Worm (Caenorhabditis elegans) whole organism, young adult: ENCODE measurements around the gene F16B12.6.

Source experiments
- B0019.2 ChIP-seq: fragments of 200-800 bp; sonication (Bioruptor generic); conservative IDR thresholded peaks from 2 replicates; pipeline ENCODE4 v1.3.6; 2022; ENCODE audit warnings: missing genetic modification reagents, missing genetic modification characterization, missing compliant biosample characterization
- F22D6.2 ChIP-seq: sonication (generic microtip); optimal IDR thresholded peaks from 2 replicates; lab custom pipeline; 2016; ENCODE audit warnings: mild to moderate bottlenecking, missing genetic modification characterization, missing compliant biosample characterization
- F33H1.4 ChIP-seq: fragments of 200-800 bp; sonication (Bioruptor generic); IDR thresholded peaks from 2 replicates; pipeline ENCODE4 v1.3.6; 2022; ENCODE audit warnings: missing genetic modification reagents, missing genetic modification characterization, missing compliant biosample characterization
- F37B4.10 ChIP-seq: fragments of 200-800 bp; sonication (Bioruptor generic); IDR thresholded peaks from 2 replicates; pipeline ENCODE4 v1.3.6; 2022; ENCODE audit warnings: missing genetic modification characterization, missing compliant biosample characterization
- F55B11.4 ChIP-seq: sonication (generic microtip); optimal IDR thresholded peaks from 2 replicates; lab custom pipeline; 2016; ENCODE audit warnings: missing compliant biosample characterization, missing genetic modification characterization, borderline replicate concordance; ENCODE audit not compliant: insufficient read depth
- F57A8.1 ChIP-seq: fragments of 200-800 bp; sonication (Bioruptor generic); optimal IDR thresholded peaks from 2 replicates; lab custom pipeline; 2018; ENCODE audit warnings: mild to moderate bottlenecking, missing genetic modification characterization, moderate library complexity, missing compliant biosample characterization
- K12H6.12 ChIP-seq: fragments of 200-800 bp; sonication (Bioruptor generic); optimal IDR thresholded peaks from 2 replicates; lab custom pipeline; 2018; ENCODE audit warnings: mild to moderate bottlenecking, missing genetic modification characterization, missing compliant biosample characterization
- T07F8.4 ChIP-seq: sonication (generic microtip); optimal IDR thresholded peaks from 2 replicates; lab custom pipeline; 2016; ENCODE audit warnings: mild to moderate bottlenecking, missing genetic modification characterization, moderate library complexity, missing compliant biosample characterization
- T26A5.8 ChIP-seq: sonication (generic microtip); optimal IDR thresholded peaks from 2 replicates; lab custom pipeline; 2016; ENCODE audit warnings: missing genetic modification characterization, missing compliant biosample characterization
- Y53F4B.3 ChIP-seq: fragments of 200-800 bp; sonication (Bioruptor generic); IDR thresholded peaks from 2 replicates; pipeline ENCODE4 v1.3.6; 2022; ENCODE audit warnings: missing genetic modification reagents, missing genetic modification characterization, missing compliant biosample characterization
- Y53G8AR.9 ChIP-seq: fragments of 200-800 bp; sonication (Bioruptor generic); conservative IDR thresholded peaks from 2 replicates; pipeline ENCODE4 v1.3.6; 2022; ENCODE audit warnings: missing genetic modification reagents, missing genetic modification characterization, missing compliant biosample characterization
- Y56A3A.18 ChIP-seq: fragments of 200-800 bp; sonication (Bioruptor generic); IDR thresholded peaks from 2 replicates; pipeline ENCODE4 v1.3.6; 2022; ENCODE audit warnings: missing genetic modification reagents, missing genetic modification characterization, missing compliant biosample characterization
- Y79H2A.3 ChIP-seq: fragments of 200-800 bp; sonication (Bioruptor generic); conservative IDR thresholded peaks from 2 replicates; pipeline ENCODE4 v1.3.6; 2022; ENCODE audit warnings: missing genetic modification reagents, missing genetic modification characterization, missing compliant biosample characterization
- ZK185.1 ChIP-seq: sonication (generic microtip); optimal IDR thresholded peaks from 2 replicates; lab custom pipeline; 2016; ENCODE audit warnings: mild to moderate bottlenecking, missing genetic modification characterization, missing compliant biosample characterization; ENCODE audit not compliant: poor library complexity, severe bottlenecking
- akir-1 ChIP-seq: fragments of 200-800 bp; sonication (Bioruptor generic); optimal IDR thresholded peaks from 2 replicates; lab custom pipeline; 2018; ENCODE audit warnings: mild to moderate bottlenecking, missing genetic modification characterization, moderate library complexity, missing compliant biosample characterization
- aptf-2 ChIP-seq: fragments of 200-800 bp; sonication (Bioruptor generic); conservative IDR thresholded peaks from 2 replicates; pipeline ENCODE4 v1.3.6; 2022; ENCODE audit warnings: missing genetic modification reagents, missing genetic modification characterization, missing compliant biosample characterization
- attf-5 ChIP-seq: fragments of 200-800 bp; sonication (Bioruptor generic); optimal IDR thresholded peaks from 2 replicates; lab custom pipeline; 2018; ENCODE audit warnings: mild to moderate bottlenecking, missing genetic modification characterization, missing compliant biosample characterization
- bed-2 ChIP-seq: fragments of 200-800 bp; sonication (Bioruptor generic); IDR thresholded peaks from 2 replicates; pipeline ENCODE4 v1.3.6; 2022; ENCODE audit warnings: missing genetic modification reagents, missing genetic modification characterization, missing compliant biosample characterization
- cebp-1 ChIP-seq, 2 experiments: fragments of 200-800 bp in 1 of 2; sonication (Bioruptor generic) in 1 of 2; sonication (generic microtip) in 1 of 2; IDR thresholded peaks in 1 of 2; optimal IDR thresholded peaks in 1 of 2; 2 replicates each; pipeline versions ENCODE4 v1.3.6 to Lab custom; 2017 to 2022; ENCODE audit warnings: missing compliant biosample characterization in 2 of 2, missing genetic modification characterization in 2 of 2, mild to moderate bottlenecking in 1 of 2, missing genetic modification reagents in 1 of 2, moderate library complexity in 1 of 2
- cebp-2 ChIP-seq: fragments of 200-800 bp; sonication (Bioruptor generic); IDR thresholded peaks from 2 replicates; pipeline ENCODE4 v1.3.6; 2022; ENCODE audit warnings: missing genetic modification characterization, missing compliant biosample characterization
- die-1 ChIP-seq: sonication (generic microtip); optimal IDR thresholded peaks from 2 replicates; lab custom pipeline; 2016; ENCODE audit warnings: missing genotype, mild to moderate bottlenecking, missing genetic modification characterization, missing compliant biosample characterization
- dpff-1 ChIP-seq: sonication (generic microtip); optimal IDR thresholded peaks from 2 replicates; lab custom pipeline; 2017; ENCODE audit warnings: mild to moderate bottlenecking, missing genetic modification characterization, missing compliant biosample characterization
- efl-1 ChIP-seq: fragments of 150-350 bp; optimal IDR thresholded peaks from 2 replicates; lab custom pipeline; 2014; ENCODE audit warnings: missing biosample characterization, missing genetic modification reagents, missing genetic modification characterization
- egl-44 ChIP-seq: fragments of 200-800 bp; sonication (Bioruptor generic); IDR thresholded peaks from 2 replicates; pipeline ENCODE4 v1.3.6; 2022; ENCODE audit warnings: missing genetic modification reagents, missing genetic modification characterization, missing compliant biosample characterization
- hlh-12 ChIP-seq: sonication (generic microtip); optimal IDR thresholded peaks from 2 replicates; lab custom pipeline; 2016; ENCODE audit warnings: missing genetic modification characterization, missing compliant biosample characterization
- hmg-1.2 ChIP-seq: fragments of 200-800 bp; sonication (Bioruptor generic); IDR thresholded peaks from 2 replicates; pipeline ENCODE4 v1.3.6; 2022; ENCODE audit warnings: missing genetic modification reagents, missing genetic modification characterization, missing compliant biosample characterization
- hrde-1 ChIP-seq: sonication (generic microtip); optimal IDR thresholded peaks from 2 replicates; lab custom pipeline; 2016; ENCODE audit warnings: missing genetic modification characterization, mild to moderate bottlenecking, missing compliant biosample characterization, moderate library complexity, missing genotype, missing genetic modification reagents, borderline replicate concordance
- hsf-1 ChIP-seq: fragments of 200-800 bp; sonication (Bioruptor generic); IDR thresholded peaks from 2 replicates; pipeline ENCODE4 v1.3.6; 2022; ENCODE audit warnings: missing genetic modification reagents, missing genetic modification characterization, missing compliant biosample characterization
- lag-1 ChIP-seq: fragments of 200-800 bp; sonication (Bioruptor generic); IDR thresholded peaks from 2 replicates; pipeline ENCODE4 v1.3.6; 2022; ENCODE audit warnings: missing genetic modification reagents, missing genetic modification characterization, missing compliant biosample characterization
- let-607 ChIP-seq, 2 experiments: fragments of 200-800 bp in 1 of 2; sonication (Bioruptor generic) in 1 of 2; sonication (generic microtip) in 1 of 2; optimal IDR thresholded peaks; 2 replicates each; lab custom pipeline; 2016 to 2018; ENCODE audit warnings: mild to moderate bottlenecking in 2 of 2, missing compliant biosample characterization in 2 of 2, missing genetic modification characterization in 2 of 2, moderate library complexity in 2 of 2, missing genotype in 1 of 2
- lin-26 ChIP-seq: fragments of 200-800 bp; sonication (Bioruptor generic); IDR thresholded peaks from 2 replicates; pipeline ENCODE4 v1.3.6; 2022; ENCODE audit warnings: missing genetic modification reagents, missing genetic modification characterization, missing compliant biosample characterization
- madf-6 ChIP-seq: fragments of 200-800 bp; sonication (Bioruptor generic); IDR thresholded peaks from 2 replicates; pipeline ENCODE4 v1.3.6; 2022; ENCODE audit warnings: missing genetic modification reagents, missing genetic modification characterization, missing compliant biosample characterization
- mcd-1 ChIP-seq: fragments of 200-800 bp; sonication (Bioruptor generic); IDR thresholded peaks from 2 replicates; pipeline ENCODE4 v1.3.6; 2022; ENCODE audit warnings: missing genetic modification reagents, missing genetic modification characterization, missing compliant biosample characterization
- mxl-1 ChIP-seq: sonication (generic microtip); optimal IDR thresholded peaks from 2 replicates; lab custom pipeline; 2016; ENCODE audit warnings: missing genetic modification characterization, missing compliant biosample characterization
- nfya-2 ChIP-seq: fragments of 200-800 bp; sonication (Bioruptor generic); IDR thresholded peaks from 2 replicates; pipeline ENCODE4 v1.3.6; 2022; ENCODE audit warnings: missing genetic modification reagents, missing genetic modification characterization, missing compliant biosample characterization
- nfyb-1 ChIP-seq: fragments of 200-800 bp; sonication (Bioruptor generic); IDR thresholded peaks from 2 replicates; pipeline ENCODE4 v1.3.6; 2022; ENCODE audit warnings: missing genetic modification reagents, missing genetic modification characterization, missing compliant biosample characterization
- nhr-120 ChIP-seq: fragments of 200-800 bp; sonication (Bioruptor generic); IDR thresholded peaks from 2 replicates; pipeline ENCODE4 v1.3.6; 2022; ENCODE audit warnings: missing genetic modification characterization, missing compliant biosample characterization
- rec-8 ChIP-seq, 2 experiments: sonication (generic microtip); optimal IDR thresholded peaks; 2 replicates each; lab custom pipeline; 2016; ENCODE audit warnings: mild to moderate bottlenecking in 2 of 2, missing genetic modification characterization in 2 of 2, missing genetic modification reagents in 2 of 2, missing genotype in 2 of 2, missing biosample characterization in 1 of 2, missing compliant biosample characterization in 1 of 2, moderate library complexity in 1 of 2
- repo-1 ChIP-seq: sonication (generic microtip); optimal IDR thresholded peaks from 2 replicates; lab custom pipeline; 2017; ENCODE audit warnings: mild to moderate bottlenecking, missing genetic modification characterization, missing compliant biosample characterization
- sea-2 ChIP-seq: fragments of 200-800 bp; sonication (Bioruptor generic); IDR thresholded peaks from 2 replicates; pipeline ENCODE4 v1.3.6; 2022; ENCODE audit warnings: missing genetic modification characterization, missing compliant biosample characterization
- snpc-1.1 ChIP-seq: sonication (generic microtip); optimal IDR thresholded peaks from 2 replicates; lab custom pipeline; 2017; ENCODE audit warnings: missing genetic modification characterization, mild to moderate bottlenecking, missing compliant biosample characterization, antibody characterized with exemption, moderate library complexity, missing genotype, missing genetic modification reagents; ENCODE audit not compliant: insufficient read depth
- snpc-4 ChIP-seq, 5 experiments: fragments of 150-350 bp in 1 of 5; sonication (generic microtip) in 4 of 5; optimal IDR thresholded peaks; 2 replicates each; lab custom pipeline; 2014 to 2018; ENCODE audit warnings: missing genetic modification characterization in 5 of 5, missing biosample characterization in 3 of 5, antibody characterized with exemption in 2 of 5, mild to moderate bottlenecking in 2 of 5, missing compliant biosample characterization in 2 of 5, missing genotype in 2 of 5, moderate library complexity in 2 of 5, missing genetic modification reagents in 1 of 5
- tbp1 ChIP-seq: fragments of 200-800 bp; sonication (Bioruptor generic); optimal IDR thresholded peaks from 2 replicates; lab custom pipeline; 2018; ENCODE audit warnings: mild to moderate bottlenecking, missing genetic modification characterization, missing compliant biosample characterization
- unc-130 ChIP-seq: sonication (generic microtip); optimal IDR thresholded peaks from 2 replicates; lab custom pipeline; 2016; ENCODE audit warnings: missing genetic modification reagents, missing genetic modification characterization, missing compliant biosample characterization
- zim-3 ChIP-seq: sonication (generic microtip); optimal IDR thresholded peaks from 2 replicates; lab custom pipeline; 2017; ENCODE audit warnings: mild to moderate bottlenecking, missing genetic modification characterization, moderate library complexity, missing compliant biosample characterization
- ztf-18 ChIP-seq: sonication (generic microtip); optimal IDR thresholded peaks from 2 replicates; lab custom pipeline; 2016; ENCODE audit warnings: missing genotype, mild to moderate bottlenecking, missing genetic modification characterization, missing compliant biosample characterization
- ztf-22 ChIP-seq: fragments of 200-800 bp; sonication (Bioruptor generic); optimal IDR thresholded peaks from 2 replicates; lab custom pipeline; 2018; ENCODE audit warnings: mild to moderate bottlenecking, missing genetic modification characterization, moderate library complexity, missing compliant biosample characterization

Gene F16B12.6

ce11 chrX:14146740-14147140 is 44.6 kb downstream of the F16B12.6 start (continued):
- TF ChIP-seq hlh-12 (tag; lab: Kevin White, UChicago), result no peak
- no peak for TF ChIP-seq snpc-1.1 (tag; lab: Kevin White, UChicago)
- no peak for TF ChIP-seq F33H1.4
- peak; percentile 21 for TF ChIP-seq ztf-18 (tag; lab: Kevin White, UChicago)
- peak; percentile 84 for TF ChIP-seq K12H6.12
- no peak for TF ChIP-seq zim-3
- TF ChIP-seq tbp1 (GFP tag; lab: Kevin White, UChicago), result peak; percentile 52
- TF ChIP-seq T07F8.4 (tag; lab: Kevin White, UChicago), result no peak
- TF ChIP-seq nfyb-1 (GFP tag; lab: Robert Waterston, UW), result no peak
- TF ChIP-seq Y53G8AR.9 (GFP tag; lab: Robert Waterston, UW), result no peak
- TF ChIP-seq Y56A3A.18 (GFP tag; lab: Robert Waterston, UW), result no peak
- no peak for TF ChIP-seq sea-2
- no peak for TF ChIP-seq rec-8 (tag; optimal IDR thresholded peaks at IDR 0.05; lab: Kevin White, UChicago)
- TF ChIP-seq F22D6.2 (tag; lab: Kevin White, UChicago), result no peak
- no peak for TF ChIP-seq egl-44 (GFP tag; lab: Robert Waterston, UW)
- TF ChIP-seq cebp-1 (GFP tag; IDR thresholded peaks at IDR 0.05; lab: Robert Waterston, UW), result peak; percentile 56; the same call in 1 of the 2 replicates
- peak; percentile 83 for TF ChIP-seq cebp-1 (tag; optimal IDR thresholded peaks at IDR 0.05; lab: Kevin White, UChicago)
- peak; percentile 42 for TF ChIP-seq die-1
- no peak for TF ChIP-seq dpff-1 (tag; lab: Kevin White, UChicago)
- TF ChIP-seq mxl-1, result no peak
- no peak for TF ChIP-seq B0019.2 (GFP tag; lab: Robert Waterston, UW)
- TF ChIP-seq F57A8.1 (GFP tag; lab: Kevin White, UChicago), result no peak
- TF ChIP-seq F37B4.10 (GFP tag; lab: Robert Waterston, UW), result no peak
- no peak for TF ChIP-seq nfya-2 (GFP tag; lab: Robert Waterston, UW)
- no peak for TF ChIP-seq unc-130 (GFP tag; lab: Kevin White, UChicago)
- TF ChIP-seq let-607 (tag; optimal IDR thresholded peaks at IDR 0.05; lab: Kevin White, UChicago), result no peak
- TF ChIP-seq snpc-4 (GFP tag; optimal IDR thresholded peaks at IDR 0.05; lab: Kevin White, UChicago), result peak; percentile 10
- peak in 2 of 4 experiments; percentile 26 to 52 for TF ChIP-seq snpc-4 (tag; optimal IDR thresholded peaks at IDR 0.05; lab: Kevin White, UChicago)
- no peak for TF ChIP-seq F55B11.4
- no peak for TF ChIP-seq bed-2 (GFP tag; lab: Robert Waterston, UW)
- no peak for TF ChIP-seq nhr-120 (GFP tag; lab: Robert Waterston, UW)
- TF ChIP-seq attf-5 (GFP tag; lab: Kevin White, UChicago), result peak; percentile 69
- no peak for TF ChIP-seq T26A5.8 (tag; lab: Kevin White, UChicago)
- TF ChIP-seq Y53F4B.3, result no peak
- no peak for TF ChIP-seq Y79H2A.3
- no peak for TF ChIP-seq cebp-2
- TF ChIP-seq hsf-1 (GFP tag; lab: Robert Waterston, UW), result no peak
- no peak for TF ChIP-seq aptf-2 (GFP tag; lab: Robert Waterston, UW)
- no peak for TF ChIP-seq madf-6 (GFP tag; lab: Robert Waterston, UW)
- TF ChIP-seq repo-1 (tag; lab: Kevin White, UChicago), result no peak
- TF ChIP-seq mcd-1 (GFP tag; lab: Robert Waterston, UW), result peak; percentile 42; the same call in 1 of the 2 replicates
- TF ChIP-seq ZK185.1, result peak; percentile 11
- TF ChIP-seq akir-1 (GFP tag; lab: Kevin White, UChicago), result no peak
- no peak for TF ChIP-seq ztf-22 (GFP tag; lab: Kevin White, UChicago)
- no peak for TF ChIP-seq hrde-1 (tag; lab: Kevin White, UChicago)
- no peak for TF ChIP-seq lag-1 (GFP tag; lab: Robert Waterston, UW)
- peak; percentile 67; the same call in 1 of the 2 replicates for TF ChIP-seq hmg-1.2 (GFP tag; lab: Robert Waterston, UW)
- no peak for TF ChIP-seq efl-1 (GFP tag; lab: Kevin White, UChicago)
- no peak for TF ChIP-seq lin-26
